Worm (Caenorhabditis elegans): ENCODE data around the gene his-42.
A peak's percentile ranks its signal among the peaks of the same experiment; 100 is the strongest.

his-42 gene

ce11 chrII:13796312-13796711 lies 32.2 kb downstream of the his-42 start:
- peak; percentile 94 for TF ChIP-seq dve-1 (tag; optimal IDR thresholded peaks at IDR 0.05)
- TF ChIP-seq hlh-13 (GFP tag; optimal IDR thresholded peaks at IDR 0.05): no peak

ce11 chrII:13795160-13795559 lies 33.3 kb downstream of the his-42 start:
- TF ChIP-seq pha-2 (tag; optimal IDR thresholded peaks at IDR 0.05) (no peak), ahr-1 (tag; optimal IDR thresholded peaks at IDR 0.05) (no peak), sox-4 (tag; optimal IDR thresholded peaks at IDR 0.05) (no peak), nhr-11 (tag; optimal IDR thresholded peaks at IDR 0.05) (no peak), che-1 (tag; optimal IDR thresholded peaks at IDR 0.05) (no peak), fax-1 (tag; optimal IDR thresholded peaks at IDR 0.05) (no peak), C38D4.7 (GFP tag; optimal IDR thresholded peaks at IDR 0.05) (no peak), syd-9 (tag; optimal IDR thresholded peaks at IDR 0.05) (no peak), K02D7.2 (tag; optimal IDR thresholded peaks at IDR 0.05) (no peak), F13H6.1 (tag; optimal IDR thresholded peaks at IDR 0.05) (no peak)

DNA sequence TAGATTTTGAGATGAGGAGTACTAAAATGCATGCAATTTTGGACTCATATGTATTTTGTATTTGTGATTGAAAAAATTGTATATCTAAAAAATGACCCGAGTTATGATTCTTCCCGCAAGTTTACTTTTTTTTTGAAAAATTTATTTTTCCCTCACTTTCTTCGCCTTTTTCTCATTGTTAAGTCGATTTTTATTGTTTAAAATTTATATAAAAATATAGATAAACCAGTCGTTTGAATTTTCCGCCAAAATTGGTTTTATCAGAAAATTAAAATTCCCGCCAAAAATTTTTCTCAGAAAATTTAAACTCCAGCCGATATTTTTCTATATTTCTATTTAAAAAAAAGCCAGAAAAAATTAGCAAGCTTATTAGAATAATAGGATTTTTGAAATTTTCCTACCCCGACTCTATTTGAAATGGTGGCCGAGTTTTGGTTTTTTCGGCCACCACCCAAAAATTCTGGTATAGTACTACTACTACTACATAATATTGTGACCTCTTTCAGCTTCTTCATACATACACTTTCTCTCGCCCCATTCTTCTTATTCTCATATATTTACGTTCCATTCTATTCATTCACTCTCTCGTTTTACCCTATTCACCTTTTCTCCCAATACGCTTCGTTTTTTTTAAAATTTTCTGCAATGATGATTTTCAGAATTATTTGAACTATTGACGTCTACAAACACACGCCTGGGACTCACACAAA lies 36.8 kb downstream of the his-42 start, which contains the start of gene ZK131.11:
Gene ZK131.11 (plus strand): TSS at position 660 of the 710 bp plus-strand sequence.
- TF ChIP-seq ttx-3 (tag; optimal IDR thresholded peaks at IDR 0.05): no peak
- TF ChIP-seq nhr-232 (tag; optimal IDR thresholded peaks at IDR 0.05): no peak
- no peak for TF ChIP-seq dve-1 (tag; optimal IDR thresholded peaks at IDR 0.05)
- TF ChIP-seq syd-9 (tag; optimal IDR thresholded peaks at IDR 0.05): no peak
- TF ChIP-seq mec-3 (tag; optimal IDR thresholded peaks at IDR 0.05; ENCODE audit: borderline replicate concordance): no peak
- no peak for TF ChIP-seq tbx-7 (tag; optimal IDR thresholded peaks at IDR 0.05)
- no peak for TF ChIP-seq unc-55 (GFP tag; optimal IDR thresholded peaks at IDR 0.05)
- no peak for TF ChIP-seq ets-4 (tag; optimal IDR thresholded peaks at IDR 0.05)
- TF ChIP-seq pat-9 (tag; optimal IDR thresholded peaks at IDR 0.05): no peak
- no peak for TF ChIP-seq ama-1 (optimal IDR thresholded peaks at IDR 0.05)
- no peak for TF ChIP-seq odd-2 (tag; optimal IDR thresholded peaks at IDR 0.05)
- no peak for TF ChIP-seq ceh-6 (GFP tag; optimal IDR thresholded peaks at IDR 0.05)
- no peak for TF ChIP-seq fax-1 (tag; optimal IDR thresholded peaks at IDR 0.05)
- no peak for TF ChIP-seq ahr-1 (tag; optimal IDR thresholded peaks at IDR 0.05)
- TF ChIP-seq ceh-45 (GFP tag; IDR thresholded peaks at IDR 0.05): no peak
- TF ChIP-seq dmd-4 (tag; optimal IDR thresholded peaks at IDR 0.05; ENCODE audit: borderline replicate concordance): no peak
- no peak for TF ChIP-seq sox-2 (GFP tag; IDR thresholded peaks at IDR 0.05)
- TF ChIP-seq unc-3 (GFP tag; conservative IDR thresholded peaks at IDR 0.05): no peak
- no peak for TF ChIP-seq unc-3 (tag; optimal IDR thresholded peaks at IDR 0.05)
- TF ChIP-seq ceh-22 (tag; optimal IDR thresholded peaks at IDR 0.05): no peak
- TF ChIP-seq K02D7.2 (tag; optimal IDR thresholded peaks at IDR 0.05): no peak

- TF ChIP-seq ceh-6 (GFP tag; optimal IDR thresholded peaks at IDR 0.05): peak; percentile 9
These were observed 37.8 kb downstream of the his-42 start for ce11 chrII:13790701-13791100.

- peak; percentile 37 for TF ChIP-seq ceh-18 (tag; optimal IDR thresholded peaks at IDR 0.05)
- TF ChIP-seq hlh-8 (tag; optimal IDR thresholded peaks at IDR 0.05): no peak
These were observed 38.8 kb downstream of the his-42 start for ce11 chrII:13789714-13790113.

DNA sequence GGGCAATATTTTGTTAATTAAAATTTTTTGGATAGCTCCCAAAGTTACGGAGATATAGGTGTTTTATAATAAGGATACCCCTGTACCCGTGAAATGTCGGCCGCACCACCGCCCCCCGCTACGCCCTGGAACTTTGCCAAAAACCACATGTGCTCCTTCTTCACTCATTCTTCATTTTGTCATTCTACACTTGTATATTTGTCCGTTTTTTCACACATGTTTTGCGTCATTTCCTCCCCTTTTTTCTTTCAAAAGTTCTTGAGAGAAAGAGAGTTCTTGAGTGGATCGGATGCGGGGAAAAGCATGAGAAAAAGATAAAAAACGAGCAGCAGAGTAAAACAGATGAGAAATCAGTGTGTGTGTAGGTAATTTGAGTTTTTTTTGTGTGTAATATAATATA lies 39.7 kb downstream of the his-42 start:
- TF ChIP-seq fkh-6 (tag; optimal IDR thresholded peaks at IDR 0.05) (no peak), hlh-8 (tag; optimal IDR thresholded peaks at IDR 0.05) (peak; percentile 40)

All from whole organism, late embryonic.